Fruit fly (Drosophila melanogaster) whole organism, wandering third instar larva: ENCODE measurements around the gene CG43116.

ENCODE experiments used
- CG32264 ChIP-seq: fragments of 200-800 bp; sonication (Bioruptor generic); optimal IDR thresholded peaks from 2 replicates; lab custom pipeline; 2016; ENCODE audit warnings: missing biosample characterization, missing genetic modification characterization
- CG9705 ChIP-seq: fragments of 200-800 bp; sonication (Bioruptor generic); optimal IDR thresholded peaks from 2 replicates; lab custom pipeline; 2018; ENCODE audit warnings: missing biosample characterization, mild to moderate bottlenecking, missing genetic modification characterization
- Dfd ChIP-seq: fragments of >200 bp; optimal IDR thresholded peaks from 2 replicates; lab custom pipeline; 2017; ENCODE audit warnings: missing biosample characterization, missing genetic modification characterization
- HLH106 ChIP-seq: fragments of 200-800 bp; optimal IDR thresholded peaks from 3 replicates; lab custom pipeline; 2019; ENCODE audit warnings: missing biosample characterization, mild to moderate bottlenecking, missing genetic modification characterization, moderate library complexity
- Hr78 ChIP-seq: fragments of >200 bp; optimal IDR thresholded peaks from 2 replicates; lab custom pipeline; 2017; ENCODE audit warnings: missing biosample characterization, missing genetic modification characterization
- OdsH ChIP-seq: fragments of 200-800 bp; sonication (Bioruptor generic); optimal IDR thresholded peaks from 2 replicates; lab custom pipeline; 2016; ENCODE audit warnings: missing biosample characterization, mild to moderate bottlenecking, missing genetic modification characterization
- Vsx2 ChIP-seq: fragments of 200-300, 225-300 bp; sonication (Bioruptor generic); optimal IDR thresholded peaks from 2 replicates; lab custom pipeline; 2018; ENCODE audit warnings: missing biosample characterization, missing genetic modification characterization; ENCODE audit not compliant: partially characterized antibody
- dsf ChIP-seq: sonication (Bioruptor generic); optimal IDR thresholded peaks from 2 replicates; lab custom pipeline; 2016; ENCODE audit warnings: missing biosample characterization, missing genetic modification characterization, borderline replicate concordance
- fru ChIP-seq: fragments of 200-800 bp; sonication (Bioruptor generic); optimal IDR thresholded peaks from 3 replicates; lab custom pipeline; 2016; ENCODE audit warnings: missing biosample characterization, mild to moderate bottlenecking, missing genetic modification characterization
- jim ChIP-seq: fragments of 175-275, 200-325 bp; sonication (Bioruptor generic); optimal IDR thresholded peaks from 2 replicates; lab custom pipeline; 2016; ENCODE audit warnings: missing biosample characterization, mild to moderate bottlenecking, missing genetic modification characterization
- pan ChIP-seq: fragments of >200 bp; optimal IDR thresholded peaks from 2 replicates; lab custom pipeline; 2017
- psq ChIP-seq: fragments of 200-800 bp; sonication (Bioruptor generic); optimal IDR thresholded peaks from 3 replicates; lab custom pipeline; 2017; ENCODE audit warnings: missing biosample characterization, mild to moderate bottlenecking, missing genetic modification characterization, moderate library complexity
- usp ChIP-seq: fragments of >200 bp; optimal IDR thresholded peaks from 2 replicates; lab custom pipeline; 2017; ENCODE audit warnings: missing biosample characterization, missing genetic modification characterization
- woc ChIP-seq: sonication (Bioruptor generic); optimal IDR thresholded peaks from 2 replicates; lab custom pipeline; 2016; ENCODE audit warnings: missing biosample characterization, mild to moderate bottlenecking, missing genetic modification characterization

DNA sequence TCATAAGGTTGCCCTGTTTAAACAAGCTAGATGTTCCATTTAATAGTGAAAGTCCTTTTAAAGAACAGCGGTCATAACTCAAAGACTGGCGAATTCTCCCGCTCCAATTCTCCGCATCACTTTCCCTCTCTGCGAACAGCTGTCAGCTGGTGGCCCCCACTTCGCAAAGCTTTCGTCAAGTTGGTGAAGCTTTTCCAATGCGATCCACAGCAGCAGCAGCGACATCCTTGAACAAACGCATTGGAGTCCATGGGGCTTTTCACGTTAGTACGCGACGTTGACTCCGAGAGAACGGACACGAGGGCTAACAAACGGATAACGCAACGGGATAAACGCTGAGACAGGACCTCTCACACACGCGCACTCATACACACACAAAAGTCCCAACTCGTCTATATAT, 27.0 kb downstream of the CG43116 start, which contains the start of gene fid:
- TF ChIP-seq jim (GFP tag; lab: Kevin White, UChicago) (no peak), Hr78 (GFP tag; lab: Kevin White, UChicago) (no peak), woc (GFP tag; lab: Kevin White, UChicago) (no peak), CG9705 (GFP tag; lab: Kevin White, UChicago) (no peak), Dfd (GFP tag; lab: Kevin White, UChicago) (no peak), fru (GFP tag; lab: Kevin White, UChicago) (no peak), Vsx2 (GFP tag; lab: Kevin White, UChicago) (no peak), psq (GFP tag; lab: Kevin White, UChicago) (no peak), usp (no peak), pan (lab: Kevin White, UChicago) (no peak), HLH106 (tag; lab: Kevin White, UChicago) (no peak), OdsH (GFP tag; lab: Kevin White, UChicago) (no peak), CG32264 (GFP tag; lab: Kevin White, UChicago) (no peak), dsf (GFP tag; lab: Kevin White, UChicago) (no peak)
